Fruit fly (Drosophila melanogaster) Kc167 (cell line): ENCODE data around the gene enc.

Experiments
- Sin3A ChIP-seq: fragments of >200 bp; optimal IDR thresholded peaks from 2 replicates; lab custom pipeline; 2018; ENCODE audit warnings: missing external identifiers
- h ChIP-seq: fragments of >200 bp; optimal IDR thresholded peaks from 3 replicates; lab custom pipeline; 2018; ENCODE audit warnings: missing external identifiers
- insv ChIP-seq: fragments of >200 bp; optimal IDR thresholded peaks from 3 replicates; lab custom pipeline; 2018; ENCODE audit warnings: missing external identifiers
- psq ChIP-seq: fragments of >200 bp; optimal IDR thresholded peaks from 2 replicates; lab custom pipeline; 2017; ENCODE audit warnings: missing external identifiers
- ttk ChIP-seq: sonication (Bioruptor generic); optimal IDR thresholded peaks from 2 replicates; lab custom pipeline; 2017; ENCODE audit warnings: missing external identifiers

dm6 chr3L:3875996-3876395, 57.5 kb downstream of the enc start:
- TF ChIP-seq Sin3A (lab: Kevin White, UChicago) (no peak), psq (no peak), insv (lab: Kevin White, UChicago) (no peak), h (lab: Kevin White, UChicago) (no peak), ttk (lab: Kevin White, UChicago) (no peak)
